Fruit fly (Drosophila melanogaster) whole organism, embryonic: ENCODE measurements around the gene Notum.

Source experiments
- Aef1 ChIP-seq: fragments of 200-800 bp; sonication (Bioruptor generic); IDR thresholded peaks from 3 replicates; pipeline ENCODE4 v1.3.6; 2022; ENCODE audit warnings: missing biosample characterization, missing genetic modification characterization
- CG10147 ChIP-seq: fragments of 200-800 bp; sonication (Bioruptor generic); optimal IDR thresholded peaks from 2 replicates; lab custom pipeline; 2019; ENCODE audit warnings: missing biosample characterization, mild to moderate bottlenecking, missing genetic modification characterization, moderate library complexity
- CG10267 ChIP-seq: fragments of 200-800 bp; sonication (Bioruptor generic); optimal IDR thresholded peaks from 2 replicates; lab custom pipeline; 2018; ENCODE audit warnings: missing biosample characterization, mild to moderate bottlenecking, missing genetic modification characterization, moderate library complexity
- CG10565 ChIP-seq: fragments of 200-800 bp; sonication (Bioruptor generic); optimal IDR thresholded peaks from 3 replicates; lab custom pipeline; 2016; ENCODE audit warnings: missing biosample characterization, mild to moderate bottlenecking, missing genetic modification characterization
- CG11093 ChIP-seq: fragments of 200-800 bp; sonication (Bioruptor generic); IDR thresholded peaks from 3 replicates; pipeline ENCODE4 v1.3.6; 2022; ENCODE audit warnings: missing biosample characterization, missing genetic modification characterization
- CG12744 ChIP-seq: fragments of 200-800 bp; sonication (Bioruptor generic); optimal IDR thresholded peaks from 2 replicates; lab custom pipeline; 2016; ENCODE audit warnings: missing biosample characterization, missing genetic modification characterization
- CG13894 ChIP-seq: fragments of 200-800 bp; sonication (Bioruptor generic); optimal IDR thresholded peaks from 3 replicates; lab custom pipeline; 2018; ENCODE audit warnings: missing biosample characterization, mild to moderate bottlenecking, missing genetic modification characterization, moderate library complexity
- CG15073 ChIP-seq: fragments of 200-800 bp; sonication (Bioruptor generic); optimal IDR thresholded peaks from 2 replicates; lab custom pipeline; 2016; ENCODE audit warnings: missing biosample characterization, missing genetic modification characterization
- CG15269 ChIP-seq: fragments of 200-800 bp; sonication (Bioruptor generic); optimal IDR thresholded peaks from 2 replicates; lab custom pipeline; 2018; ENCODE audit warnings: missing biosample characterization, mild to moderate bottlenecking, missing genetic modification characterization, moderate library complexity
- CG1529 ChIP-seq: fragments of 200-800 bp; sonication (Bioruptor generic); optimal IDR thresholded peaks from 3 replicates; lab custom pipeline; 2018; ENCODE audit warnings: missing biosample characterization, missing genetic modification characterization
- CG16779 ChIP-seq: fragments of 200-800 bp; sonication (Bioruptor generic); IDR thresholded peaks from 2 replicates; pipeline ENCODE4 v1.3.6; 2022; ENCODE audit warnings: missing biosample characterization, missing genetic modification characterization
- CG17385 ChIP-seq: fragments of 200-800 bp; sonication (Bioruptor generic); optimal IDR thresholded peaks from 3 replicates; lab custom pipeline; 2018; ENCODE audit warnings: missing biosample characterization, mild to moderate bottlenecking, missing genetic modification characterization
- CG17912 ChIP-seq: fragments of 200-800 bp; sonication (Bioruptor generic); optimal IDR thresholded peaks from 2 replicates; lab custom pipeline; 2018; ENCODE audit warnings: missing biosample characterization, mild to moderate bottlenecking, missing genetic modification characterization
- CG2116 ChIP-seq: fragments of 200-800 bp; sonication (Bioruptor generic); optimal IDR thresholded peaks from 3 replicates; lab custom pipeline; 2018; ENCODE audit warnings: missing biosample characterization, mild to moderate bottlenecking, missing genetic modification characterization
- CG2199 ChIP-seq: fragments of 200-800 bp; sonication (Bioruptor generic); IDR thresholded peaks from 3 replicates; pipeline ENCODE4 v1.3.6; 2022; ENCODE audit warnings: missing biosample characterization, missing genetic modification characterization
- CG2678 ChIP-seq: fragments of 200-800 bp; sonication (Bioruptor generic); optimal IDR thresholded peaks from 3 replicates; lab custom pipeline; 2019; ENCODE audit warnings: missing biosample characterization, mild to moderate bottlenecking, missing genetic modification characterization, moderate library complexity
- CG30020 ChIP-seq: fragments of 200-800 bp; optimal IDR thresholded peaks from 2 replicates; lab custom pipeline; 2019; ENCODE audit warnings: missing biosample characterization, mild to moderate bottlenecking, missing genetic modification characterization, moderate library complexity
- CG34376 ChIP-seq: fragments of 200-800 bp; sonication (Bioruptor generic); optimal IDR thresholded peaks from 2 replicates; lab custom pipeline; 2018; ENCODE audit warnings: missing biosample characterization, mild to moderate bottlenecking, missing genetic modification characterization
- CG34422 ChIP-seq: fragments of 200-800 bp; sonication (Bioruptor generic); IDR thresholded peaks from 3 replicates; pipeline ENCODE4 v1.3.6; 2022; ENCODE audit warnings: missing biosample characterization, missing genetic modification characterization
- CG6654 ChIP-seq: fragments of 200-800 bp; sonication (Bioruptor generic); optimal IDR thresholded peaks from 2 replicates; lab custom pipeline; 2017; ENCODE audit warnings: missing biosample characterization, mild to moderate bottlenecking, missing genetic modification characterization
- CG7786 ChIP-seq: fragments of 200-800 bp; sonication (Bioruptor generic); optimal IDR thresholded peaks from 2 replicates; lab custom pipeline; 2016; ENCODE audit warnings: missing biosample characterization, missing genetic modification characterization
- CG7963 ChIP-seq: fragments of 200-800 bp; sonication (Bioruptor generic); IDR thresholded peaks from 3 replicates; pipeline ENCODE4 v1.3.6; 2022; ENCODE audit warnings: missing biosample characterization, missing genetic modification characterization; ENCODE audit not compliant: partially characterized antibody
- CG8290 ChIP-seq, 3 experiments: fragments of 200-800 bp; sonication (Bioruptor generic); optimal IDR thresholded peaks; 2 replicates each; lab custom pipeline; 2016 to 2019; ENCODE audit warnings: missing biosample characterization in 3 of 3, missing genetic modification characterization in 3 of 3, mild to moderate bottlenecking in 2 of 3, moderate library complexity in 1 of 3
- Dbx ChIP-seq: fragments of 200-800 bp; sonication (Bioruptor generic); IDR thresholded peaks from 3 replicates; pipeline ENCODE4 v1.3.6; 2022; ENCODE audit warnings: missing biosample characterization, missing genetic modification characterization
- Fer1 ChIP-seq: fragments of 200-800 bp; sonication (Bioruptor generic); optimal IDR thresholded peaks from 2 replicates; lab custom pipeline; 2017; ENCODE audit warnings: missing biosample characterization, mild to moderate bottlenecking, missing genetic modification characterization
- HmgZ ChIP-seq: fragments of 200-800 bp; sonication (Bioruptor generic); optimal IDR thresholded peaks from 2 replicates; lab custom pipeline; 2018; ENCODE audit warnings: missing biosample characterization, mild to moderate bottlenecking, missing genetic modification characterization
- Jarid2 ChIP-seq: fragments of 200-800 bp; sonication (Bioruptor generic); optimal IDR thresholded peaks from 3 replicates; lab custom pipeline; 2017; ENCODE audit warnings: mild to moderate bottlenecking, missing biosample characterization, missing genetic modification reagents, missing genetic modification characterization
- Max ChIP-seq: fragments of 200-800 bp; sonication (Bioruptor generic); optimal IDR thresholded peaks from 2 replicates; lab custom pipeline; 2016; ENCODE audit warnings: missing biosample characterization, mild to moderate bottlenecking, missing genetic modification characterization
- Mes4 ChIP-seq: fragments of 200-800 bp; sonication (Bioruptor generic); optimal IDR thresholded peaks from 2 replicates; lab custom pipeline; 2016; ENCODE audit warnings: missing biosample characterization, missing genetic modification characterization
- NC2α ChIP-seq: fragments of 200-800 bp; sonication (Bioruptor generic); optimal IDR thresholded peaks from 2 replicates; lab custom pipeline; 2016; ENCODE audit warnings: missing biosample characterization, missing genetic modification characterization
- NC2β ChIP-seq: fragments of 200-800 bp; sonication (Bioruptor generic); optimal IDR thresholded peaks from 2 replicates; lab custom pipeline; 2016; ENCODE audit warnings: missing biosample characterization, missing genetic modification characterization
- Nf-YA ChIP-seq: fragments of 200-800 bp; sonication (Bioruptor generic); IDR thresholded peaks from 2 replicates; pipeline ENCODE4 v1.3.6; 2022; ENCODE audit warnings: missing biosample characterization, missing genetic modification characterization
- Ptx1 ChIP-seq: fragments of 200-800 bp; sonication (Bioruptor generic); IDR thresholded peaks from 2 replicates; pipeline ENCODE4 v1.3.6; 2022; ENCODE audit warnings: missing biosample characterization, missing genetic modification characterization
- Sry-β ChIP-seq: fragments of 200-800 bp; sonication (Bioruptor generic); optimal IDR thresholded peaks from 2 replicates; lab custom pipeline; 2018; ENCODE audit warnings: missing biosample characterization, mild to moderate bottlenecking, missing genetic modification characterization, moderate library complexity
- Xbp1 ChIP-seq: fragments of 200-800 bp; sonication (Bioruptor generic); optimal IDR thresholded peaks from 3 replicates; lab custom pipeline; 2016; ENCODE audit warnings: missing biosample characterization, mild to moderate bottlenecking, missing genetic modification characterization
- bab2 ChIP-seq: fragments of 200-800 bp; sonication (Bioruptor generic); optimal IDR thresholded peaks from 2 replicates; lab custom pipeline; 2016; ENCODE audit warnings: missing biosample characterization, missing genetic modification characterization
- cas ChIP-seq: fragments of 200-800 bp; sonication (Bioruptor generic); IDR thresholded peaks from 2 replicates; pipeline ENCODE4 v1.3.6; 2022; ENCODE audit warnings: missing biosample characterization, missing genetic modification characterization
- chinmo ChIP-seq: fragments of 200-800 bp; sonication (Bioruptor generic); IDR thresholded peaks from 4 replicates; pipeline ENCODE4 v1.3.6; 2022; ENCODE audit warnings: missing biosample characterization, missing genetic modification characterization; ENCODE audit not compliant: partially characterized antibody
- cwo ChIP-seq: fragments of 200-800 bp; sonication (Bioruptor generic); optimal IDR thresholded peaks from 3 replicates; lab custom pipeline; 2017; ENCODE audit warnings: missing biosample characterization, missing genetic modification characterization, mild to moderate bottlenecking, moderate library complexity, missing genetic modification reagents
- gce ChIP-seq: fragments of 200-800 bp; sonication (Bioruptor generic); IDR thresholded peaks from 3 replicates; pipeline ENCODE4 v1.3.6; 2022; ENCODE audit warnings: missing biosample characterization, missing genetic modification characterization
- gcm ChIP-seq: fragments of 200-800 bp; sonication (Bioruptor generic); optimal IDR thresholded peaks from 2 replicates; lab custom pipeline; 2019; ENCODE audit warnings: missing biosample characterization, mild to moderate bottlenecking, missing genetic modification characterization, moderate library complexity
- gfzf ChIP-seq: fragments of 200-800 bp; sonication (Bioruptor generic); optimal IDR thresholded peaks from 2 replicates; lab custom pipeline; 2016; ENCODE audit warnings: missing biosample characterization, mild to moderate bottlenecking, missing genetic modification characterization, moderate library complexity
- her ChIP-seq: fragments of 200-800 bp; sonication (Bioruptor generic); optimal IDR thresholded peaks from 2 replicates; lab custom pipeline; 2016; ENCODE audit warnings: missing biosample characterization, missing genetic modification characterization
- jumu ChIP-seq: fragments of 200-800 bp; sonication (Bioruptor generic); optimal IDR thresholded peaks from 3 replicates; lab custom pipeline; 2016; ENCODE audit warnings: missing biosample characterization, missing genetic modification characterization
- pita ChIP-seq: fragments of 200-800 bp; sonication (Bioruptor generic); optimal IDR thresholded peaks from 2 replicates; lab custom pipeline; 2017; ENCODE audit warnings: missing biosample characterization, mild to moderate bottlenecking, missing genetic modification characterization
- schlank ChIP-seq: fragments of 200-800 bp; sonication (Bioruptor generic); optimal IDR thresholded peaks from 2 replicates; lab custom pipeline; 2018; ENCODE audit warnings: missing biosample characterization, mild to moderate bottlenecking, missing genetic modification characterization
- seq ChIP-seq: fragments of 200-800 bp; sonication (Bioruptor generic); IDR thresholded peaks from 2 replicates; pipeline ENCODE4 v1.3.6; 2022; ENCODE audit warnings: missing biosample characterization, missing genetic modification characterization
- so ChIP-seq: fragments of 200-800 bp; sonication (Bioruptor generic); IDR thresholded peaks from 3 replicates; pipeline ENCODE4 v1.3.6; 2022; ENCODE audit warnings: missing biosample characterization, missing genetic modification characterization

The Notum gene

dm6 chr3L:16026065-16026789, 2.9 kb downstream of the Notum start (continued):
- peak; percentile 61 for TF ChIP-seq CG2678
- TF ChIP-seq NC2β (GFP tag; lab: Kevin White, UChicago): peak; percentile 72
- TF ChIP-seq Max (GFP tag; lab: Kevin White, UChicago): no peak
- TF ChIP-seq NC2α (GFP tag; lab: Kevin White, UChicago): peak; percentile 74
- TF ChIP-seq bab2: peak; percentile 81
- peak; percentile 5 for TF ChIP-seq CG10565 (GFP tag; lab: Kevin White, UChicago)
- no peak for TF ChIP-seq pita
- peak; percentile 4 for TF ChIP-seq Sry-β (GFP tag; lab: Kevin White, UChicago)
- TF ChIP-seq CG10267: no peak
- peak; percentile 67 for TF ChIP-seq CG12744
- no peak for TF ChIP-seq gfzf (GFP tag; lab: Kevin White, UChicago)
- peak; percentile 54 for TF ChIP-seq Fer1 (GFP tag; lab: Kevin White, UChicago)
- TF ChIP-seq so: peak; percentile 80; the same call in 2 of the 3 replicates
- TF ChIP-seq Ptx1 (GFP tag; lab: Robert Waterston, UW): 0 out of 2 replicates have a peak, but pooled peaks have one; percentile 31
- peak; percentile 36 for TF ChIP-seq CG2116 (GFP tag; lab: Kevin White, UChicago)
- peak; percentile 95 for TF ChIP-seq chinmo (GFP tag; lab: Robert Waterston, UW)
- peak; percentile 47 for TF ChIP-seq cwo (GFP tag; lab: Kevin White, UChicago)
- peak; percentile 75 for TF ChIP-seq Jarid2 (GFP tag; lab: Kevin White, UChicago)
- TF ChIP-seq CG11093 (GFP tag; lab: Robert Waterston, UW): peak; percentile 37; the same call in 1 of the 3 replicates
- TF ChIP-seq seq (GFP tag; lab: Robert Waterston, UW): peak; percentile 48; the same call in 1 of the 2 replicates
- TF ChIP-seq CG16779 (GFP tag; lab: Robert Waterston, UW): 0 out of 2 replicates have a peak, but pooled peaks have one; percentile 22
- TF ChIP-seq CG7786: peak; percentile 24
- TF ChIP-seq cas (GFP tag; lab: Robert Waterston, UW): no peak
- peak; percentile 62 for TF ChIP-seq CG17385 (GFP tag; lab: Kevin White, UChicago)
- peak; percentile 39 for TF ChIP-seq CG17912 (GFP tag; lab: Kevin White, UChicago)
- peak; percentile 54; the same call in 1 of the 3 replicates for TF ChIP-seq Dbx
- TF ChIP-seq CG6654 (GFP tag; lab: Kevin White, UChicago): no peak
- TF ChIP-seq Nf-YA: peak; percentile 23; the same call in 1 of the 2 replicates
- TF ChIP-seq Mes4 (GFP tag; lab: Kevin White, UChicago): peak; percentile 72
- no peak for TF ChIP-seq CG13894 (tag; lab: Kevin White, UChicago)
- peak; percentile 68 for TF ChIP-seq Aef1 (GFP tag; lab: Robert Waterston, UW)
- TF ChIP-seq CG1529 (GFP tag; lab: Kevin White, UChicago): peak; percentile 79
- peak; percentile 63 for TF ChIP-seq jumu (GFP tag; lab: Kevin White, UChicago)
- peak; percentile 64 for TF ChIP-seq CG34376 (GFP tag; lab: Kevin White, UChicago)
- peak; percentile 77 for TF ChIP-seq HmgZ (tag; lab: Kevin White, UChicago)
- TF ChIP-seq CG10147 (GFP tag; lab: Kevin White, UChicago): no peak
- peak; percentile 5 for TF ChIP-seq CG15269
- peak; percentile 66; the same call in 1 of the 3 replicates for TF ChIP-seq CG2199 (GFP tag; lab: Robert Waterston, UW)
- TF ChIP-seq her (GFP tag; lab: Kevin White, UChicago): peak; percentile 69
- peak; percentile 84 for TF ChIP-seq gce
- TF ChIP-seq CG34422 (GFP tag; lab: Robert Waterston, UW): peak; percentile 70; the same call in 1 of the 3 replicates
- TF ChIP-seq CG30020 (tag; lab: Kevin White, UChicago): no peak
- peak; percentile 73 for TF ChIP-seq CG8290 (GFP tag; optimal IDR thresholded peaks at IDR 0.05; lab: Kevin White, UChicago)
- peak; percentile 77 to 83 for TF ChIP-seq CG8290 (tag; optimal IDR thresholded peaks at IDR 0.05; lab: Kevin White, UChicago)
- peak; percentile 54 for TF ChIP-seq schlank
- no peak for TF ChIP-seq Xbp1 (GFP tag; lab: Kevin White, UChicago)
- TF ChIP-seq CG15073 (GFP tag; lab: Kevin White, UChicago): no peak
- TF ChIP-seq CG7963 (GFP tag; lab: Robert Waterston, UW): no peak
- TF ChIP-seq gcm (GFP tag; lab: Kevin White, UChicago): peak; percentile 49
